Worm (Caenorhabditis elegans): ENCODE results near the gene col-88.

DNA sequence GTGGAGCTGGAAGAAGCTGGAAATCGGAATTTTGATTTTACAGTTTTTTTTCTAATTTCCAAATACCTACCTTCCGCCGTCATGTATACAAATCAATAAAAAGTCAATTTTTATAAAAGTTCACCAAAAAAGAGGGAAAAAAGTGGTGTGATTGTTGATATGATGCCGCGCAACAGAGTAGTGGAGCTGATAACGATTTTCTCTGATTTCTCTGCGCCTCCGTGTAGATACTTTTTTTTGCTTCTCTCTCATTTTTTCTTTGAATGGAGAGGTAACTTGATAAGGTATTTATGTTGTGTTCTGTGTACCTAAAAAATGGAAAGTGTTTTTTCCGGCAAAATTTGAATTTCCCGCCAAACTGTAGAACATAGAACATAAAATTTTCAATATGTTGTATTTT is 26.2 kb upstream of the col-88 start, which contains the start of gene nhr-80:
- no peak for TF ChIP-seq ama-1 (optimal IDR thresholded peaks at IDR 0.05)
- no peak for TF ChIP-seq sptf-1 (tag; optimal IDR thresholded peaks at IDR 0.05)
- TF ChIP-seq elt-2 (tag; optimal IDR thresholded peaks at IDR 0.05): peak; percentile 85
